Worm (Caenorhabditis elegans): ENCODE data around the gene mppb-1.

- TF ChIP-seq ces-1 (GFP tag; optimal IDR thresholded peaks at IDR 0.05) (no peak), aha-1 (tag) (no peak), nhr-77 (tag; optimal IDR thresholded peaks at IDR 0.05) (no peak), fkh-10 (GFP tag; optimal IDR thresholded peaks at IDR 0.05) (no peak)
Observed at ce11 chrIV:9117700-9118099, 43.2 kb downstream of the mppb-1 start.
